Worm (Caenorhabditis elegans) whole organism, midembryonic: ENCODE data around the gene ZK354.8.
"Not testable (repeated sequence)": the region's sequence is repeated elsewhere in the genome, so short reads cannot be mapped to it uniquely, and the experiment has no call there.

Source experiments
- ref-1 ChIP-seq: fragments of 200-800 bp; sonication (Bioruptor generic); conservative IDR thresholded peaks from 2 replicates; pipeline ENCODE4 v1.3.6; 2022; ENCODE audit warnings: missing genetic modification reagents, missing genetic modification characterization, missing compliant biosample characterization
- ztf-23 ChIP-seq: fragments of 200-800 bp; sonication (Bioruptor generic); IDR thresholded peaks from 2 replicates; pipeline ENCODE4 v1.3.6; 2022; ENCODE audit warnings: missing genetic modification reagents, missing genetic modification characterization, missing compliant biosample characterization
- ztf-29 ChIP-seq: fragments of 200-800 bp; sonication (Bioruptor generic); IDR thresholded peaks from 2 replicates; pipeline ENCODE4 v1.3.6; 2022; ENCODE audit warnings: missing genetic modification reagents, missing genetic modification characterization, missing compliant biosample characterization

DNA sequence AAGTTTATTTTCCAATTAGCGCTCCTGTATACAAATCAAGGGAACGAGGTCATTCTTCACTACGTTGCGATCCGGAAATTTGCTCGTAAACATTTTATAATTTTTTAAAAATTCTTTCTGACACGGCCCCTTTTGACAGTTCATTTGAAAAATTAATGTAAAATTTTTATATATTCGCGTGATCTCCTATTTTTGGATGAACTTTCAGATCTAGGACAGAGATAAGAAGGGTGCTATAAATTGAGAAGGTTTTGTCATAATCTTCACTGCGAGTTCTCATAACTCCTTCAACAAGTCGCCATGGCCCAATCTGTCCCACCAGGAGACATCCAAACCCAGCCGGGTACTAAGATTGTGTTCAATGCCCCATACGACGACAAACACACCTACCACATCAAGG, 45.7 kb downstream of the ZK354.8 start, which contains the start of gene msp-19:
- not testable (repeated sequence) for TF ChIP-seq ztf-23, ztf-29, ref-1 (GFP tag; lab: Robert Waterston, UW)
